Fruit fly (Drosophila melanogaster): ENCODE measurements around the gene PIG-K.

The PIG-K gene

DNA sequence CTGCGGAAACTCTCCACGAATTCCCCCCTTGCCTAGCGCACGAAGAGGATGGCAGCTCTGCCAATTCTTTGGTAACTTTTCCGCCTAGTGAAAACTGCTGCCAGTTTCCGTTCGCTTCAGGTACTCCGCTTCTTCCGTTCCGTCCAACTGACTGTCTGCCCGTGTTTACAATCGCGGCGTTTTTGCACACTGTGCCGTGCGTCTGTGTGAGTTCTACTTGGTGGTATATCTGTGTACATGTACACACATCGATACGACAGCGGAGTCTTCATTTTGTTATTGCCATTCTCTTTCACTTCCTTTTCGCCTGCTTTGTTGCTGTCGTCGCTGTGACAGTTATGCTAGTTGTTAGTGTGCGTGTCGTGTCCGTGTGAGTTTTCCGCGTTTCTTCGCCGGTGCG lies 3.7 kb upstream of the PIG-K start (continued):
- TF ChIP-seq sc (optimal IDR thresholded peaks at IDR 0.05) (no peak), sc (GFP tag; optimal IDR thresholded peaks at IDR 0.05) (no peak), CG2875 (GFP tag; optimal IDR thresholded peaks at IDR 0.05) (no peak), nom (GFP tag; optimal IDR thresholded peaks at IDR 0.05) (peak; percentile 60), CG3995 (GFP tag; optimal IDR thresholded peaks at IDR 0.05) (peak; percentile 14), ara (GFP tag; IDR thresholded peaks at IDR 0.05) (0 out of 2 replicates have a peak, but pooled peaks have one; percentile 29), E2f2 (GFP tag; IDR thresholded peaks at IDR 0.05) (0 out of 2 replicates have a peak, but pooled peaks have one; percentile 11), br (optimal IDR thresholded peaks at IDR 0.05) (no peak), hkb (optimal IDR thresholded peaks at IDR 0.05) (no peak), hkb (GFP tag; IDR thresholded peaks at IDR 0.05) (no peak), CG34422 (GFP tag; IDR thresholded peaks at IDR 0.05) (no peak), CG12659 (GFP tag; optimal IDR thresholded peaks at IDR 0.05) (no peak), Eip74EF (GFP tag; optimal IDR thresholded peaks at IDR 0.05) (no peak), mld (GFP tag; IDR thresholded peaks at IDR 0.05; ENCODE audit: partially characterized antibody) (no peak), CG15011 (GFP tag; optimal IDR thresholded peaks at IDR 0.05) (no peak), Side (GFP tag; optimal IDR thresholded peaks at IDR 0.05) (peak; percentile 33), Ets97D (GFP tag; optimal IDR thresholded peaks at IDR 0.05) (peak; percentile 44), pita (GFP tag; optimal IDR thresholded peaks at IDR 0.05) (no peak), croc (GFP tag; conservative IDR thresholded peaks at IDR 0.05) (no peak), shn (GFP tag; optimal IDR thresholded peaks at IDR 0.05) (no peak), ind (GFP tag; optimal IDR thresholded peaks at IDR 0.05) (no peak), CG18764 (GFP tag; optimal IDR thresholded peaks at IDR 0.05) (no peak), CG12744 (GFP tag; optimal IDR thresholded peaks at IDR 0.05) (no peak), Elba2 (GFP tag; optimal IDR thresholded peaks at IDR 0.05) (no peak), CG9797 (GFP tag; optimal IDR thresholded peaks at IDR 0.05) (no peak), Gsc (GFP tag; IDR thresholded peaks at IDR 0.05) (no peak), phol (tag; optimal IDR thresholded peaks at IDR 0.05) (peak; percentile 41), crol (GFP tag; IDR thresholded peaks at IDR 0.05) (peak; percentile 40; the same call in 1 of the 2 replicates), pb (GFP tag; optimal IDR thresholded peaks at IDR 0.05) (no peak), wdn (GFP tag; IDR thresholded peaks at IDR 0.05) (no peak), slou (GFP tag; optimal IDR thresholded peaks at IDR 0.05) (no peak), CG18599 (GFP tag; optimal IDR thresholded peaks at IDR 0.05) (peak; percentile 64), Max (GFP tag; optimal IDR thresholded peaks at IDR 0.05) (peak; percentile 3), Oaz (GFP tag; IDR thresholded peaks at IDR 0.05) (no peak), CG34376 (GFP tag; optimal IDR thresholded peaks at IDR 0.05) (peak; percentile 25), D (optimal IDR thresholded peaks at IDR 0.05) (no peak), D (GFP tag; optimal IDR thresholded peaks at IDR 0.05) (no peak), stc (GFP tag; IDR thresholded peaks at IDR 0.05) (no peak), CG14860 (GFP tag; IDR thresholded peaks at IDR 0.05; ENCODE audit: partially characterized antibody) (no peak), dm (GFP tag; optimal IDR thresholded peaks at IDR 0.05) (peak; percentile 18), Hsf (GFP tag; optimal IDR thresholded peaks at IDR 0.05) (no peak), GATAe (GFP tag; conservative IDR thresholded peaks at IDR 0.05) (no peak), chif (GFP tag; optimal IDR thresholded peaks at IDR 0.05) (no peak), CG17829 (tag; optimal IDR thresholded peaks at IDR 0.05) (no peak), CG6689 (GFP tag; IDR thresholded peaks at IDR 0.05) (no peak), eyg (GFP tag; optimal IDR thresholded peaks at IDR 0.05) (no peak), ssp (GFP tag; IDR thresholded peaks at IDR 0.05) (no peak), CG2202 (tag; optimal IDR thresholded peaks at IDR 0.05) (no peak), schlank (tag; optimal IDR thresholded peaks at IDR 0.05) (peak; percentile 3), dysf (GFP tag; IDR thresholded peaks at IDR 0.05) (peak; percentile 28; the same call in 2 of the 3 replicates), CG2199 (GFP tag; IDR thresholded peaks at IDR 0.05) (no peak), CG12769 (tag; optimal IDR thresholded peaks at IDR 0.05) (peak; percentile 39), odd (GFP tag; optimal IDR thresholded peaks at IDR 0.05) (no peak)
